Fruit fly (Drosophila melanogaster) whole organism, embryonic: Measurements from ENCODE around the gene dwg.

Experiments
- Antp ChIP-seq: fragments of 200-800 bp; sonication (Bioruptor generic); optimal IDR thresholded peaks from 3 replicates; lab custom pipeline; 2016; ENCODE audit warnings: missing biosample characterization, missing genetic modification characterization
- Bgb ChIP-seq: fragments of 200-800 bp; sonication (Bioruptor generic); IDR thresholded peaks from 2 replicates; pipeline ENCODE4 v1.3.6; 2022; ENCODE audit warnings: missing biosample characterization, missing genetic modification characterization; ENCODE audit not compliant: partially characterized antibody
- CG10321 ChIP-seq: fragments of 200-800 bp; sonication (Bioruptor generic); IDR thresholded peaks from 2 replicates; pipeline ENCODE4 v1.3.6; 2022; ENCODE audit warnings: missing biosample characterization, missing genetic modification characterization
- CG10654 ChIP-seq: fragments of 200-800 bp; sonication (Bioruptor generic); optimal IDR thresholded peaks from 2 replicates; lab custom pipeline; 2016; ENCODE audit warnings: missing biosample characterization, missing genetic modification characterization
- CG12104 ChIP-seq: fragments of 200-800 bp; sonication (Bioruptor generic); optimal IDR thresholded peaks from 3 replicates; lab custom pipeline; 2016; ENCODE audit warnings: missing biosample characterization, missing genetic modification characterization
- CG12155 ChIP-seq: fragments of 200-800 bp; sonication (Bioruptor generic); optimal IDR thresholded peaks from 3 replicates; lab custom pipeline; 2016; ENCODE audit warnings: missing biosample characterization, missing genetic modification characterization
- CG1233 ChIP-seq: fragments of 200-800 bp; sonication (Bioruptor generic); optimal IDR thresholded peaks from 4 replicates; lab custom pipeline; 2018; ENCODE audit warnings: missing biosample characterization, mild to moderate bottlenecking, missing genetic modification characterization
- CG12659 ChIP-seq: fragments of 200-800 bp; sonication (Bioruptor generic); optimal IDR thresholded peaks from 3 replicates; lab custom pipeline; 2017; ENCODE audit warnings: mild to moderate bottlenecking, missing biosample characterization, missing genetic modification reagents, missing genetic modification characterization
- CG14014 ChIP-seq: fragments of 200-800 bp; sonication (Bioruptor generic); IDR thresholded peaks from 2 replicates; pipeline ENCODE4 v1.3.6; 2022; ENCODE audit warnings: missing biosample characterization, missing genetic modification characterization
- CG17186 ChIP-seq: fragments of 200-800 bp; sonication (Bioruptor generic); optimal IDR thresholded peaks from 3 replicates; lab custom pipeline; 2017; ENCODE audit warnings: missing biosample characterization, missing genetic modification reagents, missing genetic modification characterization
- CG17359 ChIP-seq: fragments of 200-800 bp; sonication (Bioruptor generic); optimal IDR thresholded peaks from 3 replicates; lab custom pipeline; 2018; ENCODE audit warnings: missing biosample characterization, mild to moderate bottlenecking, missing genetic modification characterization, moderate library complexity
- CG17612 ChIP-seq: fragments of 200-800 bp; sonication (Bioruptor generic); IDR thresholded peaks from 2 replicates; pipeline ENCODE4 v1.3.6; 2022; ENCODE audit warnings: missing biosample characterization, missing genetic modification characterization
- CG18764 ChIP-seq: fragments of 200-800 bp; sonication (Bioruptor generic); optimal IDR thresholded peaks from 3 replicates; lab custom pipeline; 2016; ENCODE audit warnings: missing biosample characterization, missing genetic modification characterization
- CG33213 ChIP-seq: fragments of 200-800 bp; sonication (Bioruptor generic); optimal IDR thresholded peaks from 3 replicates; lab custom pipeline; 2016; ENCODE audit warnings: missing biosample characterization, missing genetic modification characterization
- CG42726 ChIP-seq: fragments of 200-800 bp; sonication (Bioruptor generic); IDR thresholded peaks from 2 replicates; pipeline ENCODE4 v1.3.6; 2022; ENCODE audit warnings: missing biosample characterization, missing genetic modification characterization; ENCODE audit not compliant: partially characterized antibody
- CG5180 ChIP-seq: fragments of 200-800 bp; sonication (Bioruptor generic); optimal IDR thresholded peaks from 3 replicates; lab custom pipeline; 2017; ENCODE audit warnings: missing biosample characterization, missing genetic modification characterization, mild to moderate bottlenecking, moderate library complexity, missing genetic modification reagents
- CG6254 ChIP-seq: fragments of 200-800 bp; sonication (Bioruptor generic); optimal IDR thresholded peaks from 3 replicates; lab custom pipeline; 2017; ENCODE audit warnings: mild to moderate bottlenecking, missing biosample characterization, missing genetic modification reagents, missing genetic modification characterization
- CG9609 ChIP-seq: fragments of 200-800 bp; sonication (Bioruptor generic); optimal IDR thresholded peaks from 3 replicates; lab custom pipeline; 2016; ENCODE audit warnings: missing biosample characterization, missing genetic modification characterization
- CG9797 ChIP-seq: fragments of 200-800 bp; sonication (Bioruptor generic); optimal IDR thresholded peaks from 3 replicates; lab custom pipeline; 2018; ENCODE audit warnings: missing biosample characterization, mild to moderate bottlenecking, missing genetic modification characterization
- CoRest ChIP-seq: fragments of 200-800 bp; sonication (Bioruptor generic); optimal IDR thresholded peaks from 3 replicates; lab custom pipeline; 2018; ENCODE audit warnings: missing biosample characterization, mild to moderate bottlenecking, missing genetic modification characterization, moderate library complexity
- E2f2 ChIP-seq: fragments of 200-800 bp; sonication (Bioruptor generic); IDR thresholded peaks from 2 replicates; pipeline ENCODE4 v1.3.6; 2022; ENCODE audit warnings: missing biosample characterization, missing genetic modification characterization
- Elba2 ChIP-seq: fragments of 200-800 bp; sonication (Bioruptor generic); optimal IDR thresholded peaks from 3 replicates; lab custom pipeline; 2016; ENCODE audit warnings: missing biosample characterization, missing genetic modification characterization
- Fer1 ChIP-seq: fragments of 200-800 bp; sonication (Bioruptor generic); optimal IDR thresholded peaks from 2 replicates; lab custom pipeline; 2017; ENCODE audit warnings: missing biosample characterization, mild to moderate bottlenecking, missing genetic modification characterization
- Hand ChIP-seq: fragments of 200-800 bp; sonication (Bioruptor generic); optimal IDR thresholded peaks from 2 replicates; lab custom pipeline; 2017; ENCODE audit warnings: mild to moderate bottlenecking, missing biosample characterization, missing genetic modification reagents, missing genetic modification characterization
- HmgZ ChIP-seq: fragments of 200-800 bp; sonication (Bioruptor generic); optimal IDR thresholded peaks from 2 replicates; lab custom pipeline; 2018; ENCODE audit warnings: missing biosample characterization, mild to moderate bottlenecking, missing genetic modification characterization
- Lhr ChIP-seq: fragments of 200-800 bp; sonication (Bioruptor generic); optimal IDR thresholded peaks from 3 replicates; lab custom pipeline; 2017; ENCODE audit warnings: mild to moderate bottlenecking, missing biosample characterization, missing genetic modification reagents, missing genetic modification characterization
- MBD-R2 ChIP-seq: fragments of 200-800 bp; sonication (Bioruptor generic); IDR thresholded peaks from 2 replicates; pipeline ENCODE4 v1.3.6; 2022; ENCODE audit warnings: missing biosample characterization, missing genetic modification characterization
- Med ChIP-seq: fragments of 200-800 bp; sonication (Bioruptor generic); peaks from one replicate; lab custom pipeline; 2016; ENCODE audit warnings: missing biosample characterization, missing genetic modification characterization, mild to moderate bottlenecking, inconsistent platforms, moderate library complexity
- Rfx ChIP-seq: fragments of 200-800 bp; sonication (Bioruptor generic); IDR thresholded peaks from 2 replicates; pipeline ENCODE4 v1.3.6; 2022; ENCODE audit warnings: missing biosample characterization, missing genetic modification characterization
- Sry-β ChIP-seq: fragments of 200-800 bp; sonication (Bioruptor generic); optimal IDR thresholded peaks from 2 replicates; lab custom pipeline; 2018; ENCODE audit warnings: missing biosample characterization, mild to moderate bottlenecking, missing genetic modification characterization, moderate library complexity
- al ChIP-seq: fragments of 200-800 bp; sonication (Bioruptor generic); IDR thresholded peaks from 2 replicates; pipeline ENCODE4 v1.3.6; 2022; ENCODE audit warnings: missing biosample characterization, missing genetic modification characterization
- amos ChIP-seq: fragments of 200-800 bp; sonication (Bioruptor generic); IDR thresholded peaks from 2 replicates; pipeline ENCODE4 v1.3.6; 2022; ENCODE audit warnings: missing biosample characterization, missing genetic modification characterization; ENCODE audit not compliant: partially characterized antibody
- chinmo ChIP-seq: fragments of 200-800 bp; sonication (Bioruptor generic); IDR thresholded peaks from 4 replicates; pipeline ENCODE4 v1.3.6; 2022; ENCODE audit warnings: missing biosample characterization, missing genetic modification characterization; ENCODE audit not compliant: partially characterized antibody
- crp ChIP-seq, 2 experiments: fragments of 200-800 bp; sonication (Bioruptor generic); optimal IDR thresholded peaks; 2 replicates in 1 of 2; 3 replicates in 1 of 2; lab custom pipeline; 2017; ENCODE audit warnings: missing biosample characterization in 2 of 2, missing genetic modification characterization in 2 of 2, mild to moderate bottlenecking in 1 of 2, moderate library complexity in 1 of 2
- danr ChIP-seq: fragments of 200-800 bp; sonication (Bioruptor generic); IDR thresholded peaks from 2 replicates; pipeline ENCODE4 v1.3.6; 2022; ENCODE audit warnings: missing biosample characterization, missing genetic modification characterization
- hbn ChIP-seq: fragments of 200-800 bp; sonication (Bioruptor generic); IDR thresholded peaks from 2 replicates; pipeline ENCODE4 v1.3.6; 2022; ENCODE audit warnings: missing biosample characterization, missing genetic modification characterization; ENCODE audit not compliant: partially characterized antibody
- jing ChIP-seq: fragments of 200-800 bp; sonication (Bioruptor generic); optimal IDR thresholded peaks from 2 replicates; lab custom pipeline; 2018; ENCODE audit warnings: missing biosample characterization, mild to moderate bottlenecking, missing genetic modification characterization
- lab ChIP-seq: fragments of 200-800 bp; sonication (Bioruptor generic); optimal IDR thresholded peaks from 3 replicates; lab custom pipeline; 2017; ENCODE audit warnings: missing biosample characterization, missing genetic modification characterization, mild to moderate bottlenecking, moderate library complexity, missing genetic modification reagents
- lola ChIP-seq, 3 experiments: fragments of >200 bp in 2 of 3; fragments of 200-800 bp in 1 of 3; sonication (Bioruptor generic) in 1 of 3; optimal IDR thresholded peaks; 2 replicates each; lab custom pipeline; 2017 to 2019; ENCODE audit warnings: missing biosample characterization in 3 of 3, missing genetic modification characterization in 3 of 3, mild to moderate bottlenecking in 1 of 3, moderate library complexity in 1 of 3
- onecut ChIP-seq: fragments of 200-800 bp; sonication (Bioruptor generic); IDR thresholded peaks from 2 replicates; pipeline ENCODE4 v1.3.6; 2022; ENCODE audit warnings: missing biosample characterization, missing genetic modification characterization
- pb ChIP-seq: fragments of 200-800 bp; sonication (Bioruptor generic); optimal IDR thresholded peaks from 3 replicates; lab custom pipeline; 2016; ENCODE audit warnings: missing biosample characterization, missing genetic modification characterization
- pfk ChIP-seq: fragments of 200-800 bp; sonication (Bioruptor generic); optimal IDR thresholded peaks from 2 replicates; lab custom pipeline; 2018; ENCODE audit warnings: missing biosample characterization, mild to moderate bottlenecking, missing genetic modification characterization, moderate library complexity
- row ChIP-seq: fragments of 200-800 bp; sonication (Bioruptor generic); IDR thresholded peaks from 3 replicates; pipeline ENCODE4 v1.3.6; 2022; ENCODE audit warnings: missing biosample characterization, missing genetic modification characterization
- toy ChIP-seq: fragments of 200-800 bp; sonication (Bioruptor generic); IDR thresholded peaks from 2 replicates; pipeline ENCODE4 v1.3.6; 2022; ENCODE audit warnings: missing biosample characterization, missing genetic modification characterization
- tx ChIP-seq: fragments of 200-800 bp; sonication (Bioruptor generic); optimal IDR thresholded peaks from 2 replicates; lab custom pipeline; 2016; ENCODE audit warnings: missing biosample characterization, missing genetic modification characterization
- unc-4 ChIP-seq: fragments of 200-800 bp; sonication (Bioruptor generic); IDR thresholded peaks from 2 replicates; pipeline ENCODE4 v1.3.6; 2022; ENCODE audit warnings: missing biosample characterization, missing genetic modification characterization; ENCODE audit not compliant: partially characterized antibody
- usp ChIP-seq: fragments of >200 bp; optimal IDR thresholded peaks from 2 replicates; lab custom pipeline; 2017; ENCODE audit warnings: missing biosample characterization, missing genetic modification characterization
- vvl ChIP-seq: fragments of 200-800 bp; sonication (Bioruptor generic); IDR thresholded peaks from 2 replicates; pipeline ENCODE4 v1.3.6; 2022; ENCODE audit warnings: missing biosample characterization, missing genetic modification characterization
- wek ChIP-seq: fragments of 200-800 bp; sonication (Bioruptor generic); optimal IDR thresholded peaks from 3 replicates; lab custom pipeline; 2018; ENCODE audit warnings: missing biosample characterization, mild to moderate bottlenecking, missing genetic modification characterization, moderate library complexity
- zen ChIP-seq: fragments of 200-800 bp; sonication (Bioruptor generic); optimal IDR thresholded peaks from 3 replicates; lab custom pipeline; 2018; ENCODE audit warnings: missing biosample characterization, mild to moderate bottlenecking, missing genetic modification characterization, moderate library complexity

The dwg gene

dm6 chrX:2732127-2732526 lies 4.6 kb downstream of the dwg start, which contains the start of the genes ttm50 and CG2712 (continued):
- no peak for TF ChIP-seq chinmo
- TF ChIP-seq CG10654 (GFP tag; lab: Kevin White, UChicago), result peak; percentile 22
- TF ChIP-seq CG6254, result no peak
- no peak for TF ChIP-seq toy (GFP tag; lab: Robert Waterston, UW)
- TF ChIP-seq tx (GFP tag; lab: Kevin White, UChicago), result no peak
- no peak for TF ChIP-seq CG42726
- TF ChIP-seq Lhr, result no peak
- TF ChIP-seq pfk, result no peak
- TF ChIP-seq CG17359 (tag; lab: Kevin White, UChicago), result peak; percentile 19
- no peak for TF ChIP-seq jing (GFP tag; lab: Kevin White, UChicago)
- peak; percentile 14; the same call in 1 of the 2 replicates for TF ChIP-seq CG14014 (GFP tag; lab: Robert Waterston, UW)
- no peak for TF ChIP-seq CG10321 (GFP tag; lab: Robert Waterston, UW)
- no peak for TF ChIP-seq CG5180 (GFP tag; lab: Kevin White, UChicago)
- no peak for TF ChIP-seq CG9609 (GFP tag; lab: Kevin White, UChicago)
- peak; percentile 40 for TF ChIP-seq zen (tag; lab: Kevin White, UChicago)
- no peak for TF ChIP-seq CG18764 (GFP tag; lab: Kevin White, UChicago)
- TF ChIP-seq lola (GFP tag; optimal IDR thresholded peaks at IDR 0.05; lab: Kevin White, UChicago), result peak in 1 of 3 experiments; percentile 65
- TF ChIP-seq pb, result no peak
- no peak for TF ChIP-seq Elba2 (GFP tag; lab: Kevin White, UChicago)
- TF ChIP-seq wek (GFP tag; lab: Kevin White, UChicago), result no peak
- TF ChIP-seq Hand (GFP tag; lab: Kevin White, UChicago), result no peak
- no peak for TF ChIP-seq lab (GFP tag; lab: Kevin White, UChicago)

- peak; percentile 15 for TF ChIP-seq HmgZ (tag; lab: Kevin White, UChicago)
- TF ChIP-seq Bgb (GFP tag; lab: Robert Waterston, UW), result no peak
- no peak for TF ChIP-seq Fer1 (GFP tag; lab: Kevin White, UChicago)
- peak; percentile 9 for TF ChIP-seq CoRest (tag; lab: Kevin White, UChicago)
- no peak for TF ChIP-seq onecut
- no peak for TF ChIP-seq danr (GFP tag; lab: Robert Waterston, UW)
- peak; percentile 99 for TF ChIP-seq CG17186
- no peak for TF ChIP-seq usp (GFP tag; lab: Kevin White, UChicago)
- TF ChIP-seq MBD-R2, result peak; percentile 63
- TF ChIP-seq vvl (GFP tag; lab: Robert Waterston, UW), result peak; percentile 65
- TF ChIP-seq crp (GFP tag; optimal IDR thresholded peaks at IDR 0.05; lab: Kevin White, UChicago), result peak in 1 of 2 experiments; percentile 45
- peak; percentile 45 for TF ChIP-seq Med (GFP tag; lab: Kevin White, UChicago)
- peak; percentile 8 for TF ChIP-seq CG12155
- TF ChIP-seq amos (GFP tag; lab: Robert Waterston, UW), result no peak
- TF ChIP-seq unc-4, result peak; percentile 34; the same call in 1 of the 2 replicates
- TF ChIP-seq E2f2 (GFP tag; lab: Robert Waterston, UW), result peak; percentile 29; the same call in 1 of the 2 replicates
- peak; percentile 24 for TF ChIP-seq CG9797 (GFP tag; lab: Kevin White, UChicago)
- peak; percentile 98 for TF ChIP-seq Sry-β (GFP tag; lab: Kevin White, UChicago)
- TF ChIP-seq Antp (GFP tag; lab: Kevin White, UChicago), result no peak
- TF ChIP-seq row (GFP tag; lab: Robert Waterston, UW), result peak; percentile 85
- 0 out of 2 replicates have a peak, but pooled peaks have one; percentile 13 for TF ChIP-seq hbn (GFP tag; lab: Robert Waterston, UW)
- no peak for TF ChIP-seq CG33213 (GFP tag; lab: Kevin White, UChicago)
- TF ChIP-seq CG12659, result peak; percentile 33
- no peak for TF ChIP-seq CG12104 (GFP tag; lab: Kevin White, UChicago)
- 0 out of 2 replicates have a peak, but pooled peaks have one; percentile 34 for TF ChIP-seq Rfx (GFP tag; lab: Robert Waterston, UW)
- no peak for TF ChIP-seq CG17612
- TF ChIP-seq CG1233 (GFP tag; lab: Kevin White, UChicago), result no peak
- no peak for TF ChIP-seq al
Measured at dm6 chrX:2738663-2739062, 11.2 kb downstream of the dwg start, which contains the start of gene crm. TSS of gene crm (minus strand) at chrX:2738773.
